Fruit fly (Drosophila melanogaster): ENCODE results near the gene mRpL38.

Gene mRpL38

DNA sequence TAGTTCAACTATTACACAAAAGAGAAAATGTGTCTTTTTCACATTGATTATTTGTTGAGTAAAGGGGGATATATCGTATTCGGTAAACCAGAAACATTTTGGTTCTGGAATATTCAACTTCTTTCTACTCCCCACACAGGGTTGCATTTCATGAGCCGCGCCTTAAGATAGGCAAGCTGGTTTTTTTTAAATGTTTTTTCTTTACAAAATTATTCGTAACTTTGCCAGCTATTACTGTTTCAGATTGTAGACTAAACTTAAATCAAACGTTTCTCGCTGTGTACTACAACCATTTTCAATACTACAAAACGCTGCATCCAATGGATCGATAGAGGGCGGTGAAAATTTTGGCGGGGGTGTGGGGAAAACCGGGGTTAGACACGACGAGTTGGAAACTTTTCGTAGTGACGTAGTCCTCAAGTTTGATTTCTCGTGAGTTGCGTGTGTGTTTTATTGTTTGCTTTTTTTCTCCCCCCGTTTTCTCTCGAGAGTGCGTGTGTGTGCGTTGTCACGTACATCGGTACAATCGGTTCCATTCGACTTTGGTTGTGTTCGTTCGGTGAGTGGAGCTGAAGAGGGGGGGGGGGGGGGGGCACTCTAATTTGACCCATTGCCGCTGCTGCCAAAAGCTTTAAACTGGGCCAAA, 12.5 kb upstream of the mRpL38 start (continued):
- no peak for TF ChIP-seq sqz (GFP tag; optimal IDR thresholded peaks at IDR 0.05)
- no peak for TF ChIP-seq jigr1 (GFP tag; IDR thresholded peaks at IDR 0.05)
- TF ChIP-seq CG9437 (GFP tag; optimal IDR thresholded peaks at IDR 0.05) = peak; percentile 35
- no peak for TF ChIP-seq CG34224 (GFP tag; IDR thresholded peaks at IDR 0.05; ENCODE audit: partially characterized antibody)
- TF ChIP-seq Awh (GFP tag; IDR thresholded peaks at IDR 0.05) = no peak
- peak; percentile 47 for TF ChIP-seq CG30403 (GFP tag; optimal IDR thresholded peaks at IDR 0.05)
- TF ChIP-seq Ssrp (tag; optimal IDR thresholded peaks at IDR 0.05) = peak; percentile 35
- TF ChIP-seq HHEX (GFP tag; optimal IDR thresholded peaks at IDR 0.05) = peak; percentile 61
- peak; percentile 52 for TF ChIP-seq Rfx (GFP tag; IDR thresholded peaks at IDR 0.05)
- peak; percentile 27 for TF ChIP-seq fd3F (GFP tag; optimal IDR thresholded peaks at IDR 0.05)
- peak; percentile 18 for TF ChIP-seq slp2 (GFP tag; optimal IDR thresholded peaks at IDR 0.05)
- no peak for TF ChIP-seq Hmx (GFP tag; optimal IDR thresholded peaks at IDR 0.05)
- TF ChIP-seq Jarid2 (GFP tag; optimal IDR thresholded peaks at IDR 0.05) = no peak
- 0 out of 2 replicates have a peak, but pooled peaks have one; percentile 26 for TF ChIP-seq CG32767 (GFP tag; IDR thresholded peaks at IDR 0.05)
- peak; percentile 4 for TF ChIP-seq CG9727 (GFP tag; optimal IDR thresholded peaks at IDR 0.05)
- TF ChIP-seq prd (optimal IDR thresholded peaks at IDR 0.05) = no peak
- peak; percentile 35; the same call in 1 of the 3 replicates for TF ChIP-seq prd (GFP tag; IDR thresholded peaks at IDR 0.05)
- peak; percentile 7 for TF ChIP-seq CG10543 (GFP tag; optimal IDR thresholded peaks at IDR 0.05)
- TF ChIP-seq CG31441 (GFP tag; IDR thresholded peaks at IDR 0.05) = peak; percentile 57
- peak; percentile 46 for TF ChIP-seq CG7839 (tag; optimal IDR thresholded peaks at IDR 0.05)
- TF ChIP-seq CG11560 (tag; IDR thresholded peaks at IDR 0.05) = no peak
- TF ChIP-seq Aef1 (GFP tag; IDR thresholded peaks at IDR 0.05) = no peak
- peak; percentile 5 for TF ChIP-seq zfh2 (GFP tag; optimal IDR thresholded peaks at IDR 0.05)
- TF ChIP-seq zen2 (GFP tag; IDR thresholded peaks at IDR 0.05; ENCODE audit: partially characterized antibody) = no peak
- no peak for TF ChIP-seq CG31224 (GFP tag; IDR thresholded peaks at IDR 0.05)
- TF ChIP-seq CG12391 (tag; optimal IDR thresholded peaks at IDR 0.05) = peak; percentile 47
- TF ChIP-seq cad (GFP tag; optimal IDR thresholded peaks at IDR 0.05) = no peak
- TF ChIP-seq cas (GFP tag; IDR thresholded peaks at IDR 0.05) = no peak
- no peak for TF ChIP-seq CG6683 (GFP tag; optimal IDR thresholded peaks at IDR 0.05)
- no peak for TF ChIP-seq CG10654 (GFP tag; optimal IDR thresholded peaks at IDR 0.05)
- peak; percentile 30 for TF ChIP-seq CG17385 (GFP tag; optimal IDR thresholded peaks at IDR 0.05)
- no peak for TF ChIP-seq CG8478 (optimal IDR thresholded peaks at IDR 0.05)
- peak; percentile 28 for TF ChIP-seq CG8388 (GFP tag; optimal IDR thresholded peaks at IDR 0.05)
- TF ChIP-seq CG17568 (GFP tag; optimal IDR thresholded peaks at IDR 0.05) = peak; percentile 24
- no peak for TF ChIP-seq CG15073 (GFP tag; optimal IDR thresholded peaks at IDR 0.05)
- no peak for TF ChIP-seq sens-2 (GFP tag; IDR thresholded peaks at IDR 0.05)
- TF ChIP-seq Hr51 (GFP tag; optimal IDR thresholded peaks at IDR 0.05) = peak in 1 of 2 experiments; percentile 57
- peak; percentile 44 for TF ChIP-seq CG2712 (tag; optimal IDR thresholded peaks at IDR 0.05)
- peak; percentile 18 for TF ChIP-seq Hsf (GFP tag; optimal IDR thresholded peaks at IDR 0.05)
- no peak for TF ChIP-seq CG12155 (GFP tag; optimal IDR thresholded peaks at IDR 0.05)
- TF ChIP-seq bab2 (GFP tag; optimal IDR thresholded peaks at IDR 0.05) = peak; percentile 7
- peak; percentile 89 for TF ChIP-seq onecut (GFP tag; IDR thresholded peaks at IDR 0.05)
- peak; percentile 3 for TF ChIP-seq CG15514 (GFP tag; optimal IDR thresholded peaks at IDR 0.05)
- no peak for TF ChIP-seq CG9215 (GFP tag; IDR thresholded peaks at IDR 0.05)
- no peak for TF ChIP-seq cwo (GFP tag; optimal IDR thresholded peaks at IDR 0.05)
- no peak for TF ChIP-seq CG2129 (GFP tag; IDR thresholded peaks at IDR 0.05; ENCODE audit: partially characterized antibody)
- TF ChIP-seq CG8281 (tag; optimal IDR thresholded peaks at IDR 0.05) = no peak
- TF ChIP-seq her (GFP tag; optimal IDR thresholded peaks at IDR 0.05) = no peak
- TF ChIP-seq gro (GFP tag; optimal IDR thresholded peaks at IDR 0.05) = no peak
- 0 out of 2 replicates have a peak, but pooled peaks have one; percentile 15 for TF ChIP-seq peb (GFP tag; IDR thresholded peaks at IDR 0.05)

All from whole organism, embryonic.